Worm (Caenorhabditis elegans): ENCODE data around the gene W05H5.1.
A peak's percentile ranks its signal among the peaks of the same experiment; 100 is the strongest.

Gene W05H5.1

DNA sequence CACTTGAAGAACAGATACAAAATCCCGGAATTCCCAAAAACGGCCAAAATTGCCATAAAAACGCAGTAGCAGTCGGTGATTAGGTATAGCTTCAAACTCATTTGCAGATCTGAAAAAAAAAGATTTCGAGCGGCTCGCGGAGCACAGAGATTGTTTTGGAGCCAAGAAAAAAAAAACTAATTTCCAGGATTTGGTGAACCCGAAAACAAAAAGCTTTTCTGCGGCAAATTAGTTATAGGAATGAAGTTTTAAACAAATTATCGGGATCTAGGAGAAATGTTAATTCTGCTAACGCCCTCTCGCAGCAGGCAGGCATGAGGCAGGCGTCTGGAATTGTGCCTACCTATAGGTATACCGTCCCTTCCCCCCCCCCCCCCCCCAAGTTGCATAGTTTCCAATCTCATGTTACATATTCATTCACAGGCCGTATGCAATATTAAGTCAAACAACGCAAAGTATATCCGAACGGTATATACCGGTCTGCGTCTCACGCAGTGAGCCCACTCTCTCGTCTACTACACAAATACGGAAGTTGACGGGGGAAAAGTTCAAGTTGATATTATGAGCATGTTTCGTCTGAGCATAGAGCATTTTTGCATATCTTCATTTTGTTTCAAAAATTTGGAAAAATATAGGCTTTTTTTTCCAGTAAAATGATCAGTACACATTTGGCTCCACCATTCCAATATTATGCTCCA is at the start of gene W05H5.1, which contains the start of gene pitr-6:
W05H5.1 (minus strand) TSS at position 101 of the 698 bp plus-strand sequence.
pitr-6 (plus strand) TSS at position 648 of the 698 bp plus-strand sequence.
- no peak for TF ChIP-seq nhr-47 (tag; optimal IDR thresholded peaks at IDR 0.05)
- no peak for TF ChIP-seq fos-1 (tag; optimal IDR thresholded peaks at IDR 0.05)
- no peak for TF ChIP-seq elt-2 (tag; optimal IDR thresholded peaks at IDR 0.05)
- TF ChIP-seq pqm-1 (tag; optimal IDR thresholded peaks at IDR 0.05): no peak
- TF ChIP-seq isw-1 (GFP tag; IDR thresholded peaks at IDR 0.05): no peak
- no peak for TF ChIP-seq sox-4 (tag; optimal IDR thresholded peaks at IDR 0.05)
- no peak for TF ChIP-seq tbx-2 (tag; optimal IDR thresholded peaks at IDR 0.05)
- no peak for TF ChIP-seq unc-98 (GFP tag; IDR thresholded peaks at IDR 0.05)
- no peak for TF ChIP-seq Y116A8C.19 (tag; optimal IDR thresholded peaks at IDR 0.05; ENCODE audit: borderline replicate concordance)
- TF ChIP-seq C16A3.4 (tag; optimal IDR thresholded peaks at IDR 0.05): no peak
- no peak for TF ChIP-seq aly-2 (tag; optimal IDR thresholded peaks at IDR 0.05)
- no peak for TF ChIP-seq nhr-71 (tag; optimal IDR thresholded peaks at IDR 0.05)
- TF ChIP-seq mdl-1 (tag; optimal IDR thresholded peaks at IDR 0.05): no peak

DNA sequence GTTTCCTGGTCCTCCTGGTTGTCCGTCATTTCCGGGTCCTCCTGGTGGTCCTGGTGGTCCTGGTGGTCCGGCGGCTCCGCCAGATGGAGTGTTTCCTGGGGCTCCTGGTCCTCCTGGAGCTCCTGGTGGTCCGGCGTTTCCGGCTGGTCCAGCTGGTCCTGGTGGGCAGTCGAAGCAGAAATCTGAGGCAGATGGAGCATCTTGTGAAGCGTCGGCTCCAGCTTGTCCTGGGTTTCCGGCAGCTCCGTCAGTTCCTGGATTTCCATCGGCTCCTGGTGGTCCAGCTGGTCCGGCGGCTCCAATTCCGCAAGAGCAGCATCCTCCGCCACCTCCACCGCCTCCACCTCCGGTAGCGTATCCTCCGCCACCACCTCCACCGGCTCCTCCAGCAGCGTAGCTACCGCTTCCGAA is 49.5 kb upstream of the W05H5.1 start:
- TF ChIP-seq ceh-8 (GFP tag; optimal IDR thresholded peaks at IDR 0.05) (peak; percentile 50), hpl-2 (GFP tag; optimal IDR thresholded peaks at IDR 0.05) (no peak)

DNA sequence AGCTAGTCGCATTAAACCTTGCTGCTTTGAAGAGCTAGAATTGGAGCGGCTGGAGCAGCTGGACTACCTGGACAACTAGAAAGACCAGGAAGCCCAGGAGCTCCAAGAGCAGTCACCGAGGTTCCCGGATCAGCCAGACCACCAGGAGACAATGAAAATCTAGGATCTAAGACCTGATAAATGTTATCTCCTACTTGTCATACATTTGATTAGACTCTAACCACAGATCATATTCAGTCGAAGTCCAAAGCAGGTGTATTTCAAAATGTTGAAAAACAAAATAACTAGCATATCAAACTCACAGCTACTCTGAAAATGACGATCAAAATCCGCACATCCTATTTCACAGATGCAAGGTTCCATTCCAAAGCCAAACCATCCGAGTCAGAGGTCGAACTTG is 47.4 kb upstream of the W05H5.1 start, which contains the start of gene srz-6:
srz-6 (plus strand) TSS at position 301 of the 400 bp plus-strand sequence.
- no peak for TF ChIP-seq unc-62 (GFP tag; optimal IDR thresholded peaks at IDR 0.05)
- TF ChIP-seq skn-1 (tag; optimal IDR thresholded peaks at IDR 0.05): no peak
- TF ChIP-seq nhr-11 (tag; optimal IDR thresholded peaks at IDR 0.05): no peak
- no peak for TF ChIP-seq nhr-20 (tag; optimal IDR thresholded peaks at IDR 0.05)
- no peak for TF ChIP-seq unc-30 (tag; optimal IDR thresholded peaks at IDR 0.05)
- TF ChIP-seq unc-86 (tag; optimal IDR thresholded peaks at IDR 0.05): no peak
- TF ChIP-seq grh-1 (GFP tag; IDR thresholded peaks at IDR 0.05): no peak
- TF ChIP-seq snu-23 (GFP tag; optimal IDR thresholded peaks at IDR 0.05): no peak
- no peak for TF ChIP-seq elt-2 (tag; optimal IDR thresholded peaks at IDR 0.05)

DNA sequence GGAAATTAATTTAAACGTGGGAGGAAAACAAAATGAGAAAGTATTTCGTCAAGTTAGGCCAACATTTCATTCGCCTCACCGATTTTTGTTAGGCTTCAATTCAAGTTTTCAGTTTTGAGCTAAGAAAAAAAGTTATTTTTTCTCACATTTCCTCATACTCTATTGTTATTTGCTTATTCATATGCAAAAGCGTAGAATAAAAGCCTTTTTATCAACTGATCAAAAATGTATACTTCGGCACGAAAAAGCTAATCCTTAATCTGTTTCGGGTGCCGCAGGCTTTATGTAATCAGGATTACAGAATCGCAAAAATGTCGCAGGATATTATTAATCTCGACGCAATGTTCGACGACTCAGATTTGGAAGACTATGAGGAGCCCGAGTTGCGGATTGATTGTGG is 45.3 kb upstream of the W05H5.1 start, which contains the start of gene T21B4.15:
T21B4.15 (plus strand) TSS at position 301 of the 400 bp plus-strand sequence.
- TF ChIP-seq lin-13 (GFP tag; optimal IDR thresholded peaks at IDR 0.05) (no peak), aly-2 (tag; optimal IDR thresholded peaks at IDR 0.05) (no peak), nhr-237 (tag; optimal IDR thresholded peaks at IDR 0.05) (no peak), mef-2 (tag; optimal IDR thresholded peaks at IDR 0.05) (no peak), lin-15B (tag; optimal IDR thresholded peaks at IDR 0.05) (no peak), Y116A8C.19 (tag; optimal IDR thresholded peaks at IDR 0.05; ENCODE audit: borderline replicate concordance) (no peak), elt-2 (tag; optimal IDR thresholded peaks at IDR 0.05) (no peak), dsc-1 (tag; optimal IDR thresholded peaks at IDR 0.05) (peak; percentile 53), lin-14 (GFP tag; optimal IDR thresholded peaks at IDR 0.05) (peak; percentile 25), nhr-11 (tag; optimal IDR thresholded peaks at IDR 0.05) (no peak), mep-1 (tag; optimal IDR thresholded peaks at IDR 0.05) (no peak)

DNA sequence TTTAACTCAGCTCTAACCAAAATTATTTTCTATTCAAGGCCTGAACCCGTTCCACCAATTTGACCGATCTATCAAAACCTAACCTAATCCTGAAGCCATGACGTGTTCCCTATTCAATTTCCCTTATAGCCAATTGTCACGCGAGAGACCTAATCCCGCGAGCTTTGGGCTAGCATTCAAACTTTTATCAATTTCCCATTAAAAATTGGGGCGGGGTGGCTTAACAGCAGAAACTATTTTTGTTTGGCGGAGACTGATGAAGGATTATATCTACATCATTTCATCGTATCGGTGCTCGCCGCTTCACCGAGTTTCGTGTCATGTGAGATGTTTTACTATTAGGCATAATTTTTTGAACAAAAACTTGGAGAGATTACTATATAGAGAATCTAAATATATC is 44.2 kb upstream of the W05H5.1 start:
- TF ChIP-seq dsc-1 (tag; optimal IDR thresholded peaks at IDR 0.05): peak; percentile 90
- no peak for TF ChIP-seq jun-1 (tag; optimal IDR thresholded peaks at IDR 0.05)
- TF ChIP-seq sox-4 (tag; optimal IDR thresholded peaks at IDR 0.05): peak; percentile 52
- TF ChIP-seq fkh-8 (tag; optimal IDR thresholded peaks at IDR 0.05): peak; percentile 77
- no peak for TF ChIP-seq ces-1 (GFP tag; optimal IDR thresholded peaks at IDR 0.05)
- TF ChIP-seq pax-3 (tag; optimal IDR thresholded peaks at IDR 0.05): peak; percentile 60

All from whole organism, L1 larva.